Fruit fly (Drosophila melanogaster) whole organism, prepupa: ENCODE results near the gene Edg78E.
A peak's percentile ranks its signal among the peaks of the same experiment; 100 is the strongest.

Experiments
- Blimp-1 ChIP-seq: fragments of 200-800 bp; sonication (Bioruptor generic); optimal IDR thresholded peaks from 3 replicates; lab custom pipeline; 2017; ENCODE audit warnings: missing biosample characterization, missing genetic modification characterization, mild to moderate bottlenecking, moderate library complexity, missing genetic modification reagents
- CG10631 ChIP-seq: fragments of 200-800 bp; sonication (Bioruptor generic); optimal IDR thresholded peaks from 2 replicates; lab custom pipeline; 2016; ENCODE audit warnings: missing biosample characterization, missing genetic modification characterization
- CG10669 ChIP-seq: fragments of 200-800 bp; sonication (Bioruptor generic); optimal IDR thresholded peaks from 3 replicates; lab custom pipeline; 2018; ENCODE audit warnings: missing biosample characterization, mild to moderate bottlenecking, missing genetic modification characterization, moderate library complexity
- CG11762 ChIP-seq: fragments of 200-800 bp; sonication (Bioruptor generic); optimal IDR thresholded peaks from 3 replicates; lab custom pipeline; 2016; ENCODE audit warnings: missing biosample characterization, missing genetic modification characterization; ENCODE audit not compliant: insufficient read depth
- CG11902 ChIP-seq: fragments of 200-800 bp; sonication (Bioruptor generic); optimal IDR thresholded peaks from 3 replicates; lab custom pipeline; 2016; ENCODE audit warnings: missing biosample characterization, missing genetic modification characterization
- CG15336 ChIP-seq: fragments of 200-800 bp; sonication (Bioruptor generic); IDR thresholded peaks from 2 replicates; pipeline ENCODE4 v1.3.6; 2022; ENCODE audit warnings: missing biosample characterization, missing genetic modification characterization
- CG3032 ChIP-seq: fragments of 200-800 bp; optimal IDR thresholded peaks from 2 replicates; lab custom pipeline; 2019; ENCODE audit warnings: missing biosample characterization, mild to moderate bottlenecking, missing genetic modification characterization, moderate library complexity
- CG31627 ChIP-seq: fragments of 200-800 bp; sonication (Bioruptor generic); optimal IDR thresholded peaks from 3 replicates; lab custom pipeline; 2016; ENCODE audit warnings: missing biosample characterization, missing genetic modification characterization
- CG34406 ChIP-seq: fragments of 200-800 bp; sonication (Bioruptor generic); optimal IDR thresholded peaks from 3 replicates; lab custom pipeline; 2016; ENCODE audit warnings: missing biosample characterization, missing genetic modification characterization
- CG6163 ChIP-seq: fragments of 200-800 bp; sonication (Bioruptor generic); IDR thresholded peaks from 3 replicates; pipeline ENCODE4 v1.3.6; 2022; ENCODE audit warnings: missing biosample characterization, missing genetic modification characterization
- CG6276 ChIP-seq: fragments of 200-800 bp; sonication (Bioruptor generic); optimal IDR thresholded peaks from 2 replicates; lab custom pipeline; 2017; ENCODE audit warnings: missing biosample characterization, mild to moderate bottlenecking, missing genetic modification characterization
- CG6854 ChIP-seq: fragments of 200-800 bp; sonication (Bioruptor generic); optimal IDR thresholded peaks from 2 replicates; lab custom pipeline; 2017; ENCODE audit warnings: missing biosample characterization, mild to moderate bottlenecking, missing genetic modification characterization
- CG7368 ChIP-seq: fragments of 200-800 bp; sonication (Bioruptor generic); optimal IDR thresholded peaks from 3 replicates; lab custom pipeline; 2016; ENCODE audit warnings: missing biosample characterization, missing genetic modification characterization
- CG8319 ChIP-seq: fragments of 200-800 bp; sonication (Bioruptor generic); optimal IDR thresholded peaks from 3 replicates; lab custom pipeline; 2016; ENCODE audit warnings: missing biosample characterization, missing genetic modification characterization
- CG8632 ChIP-seq: fragments of 200-800 bp; sonication (Bioruptor generic); optimal IDR thresholded peaks from 3 replicates; lab custom pipeline; 2016; ENCODE audit warnings: missing biosample characterization, missing genetic modification characterization
- CG9139 ChIP-seq: fragments of 200-800 bp; sonication (Bioruptor generic); optimal IDR thresholded peaks from 3 replicates; lab custom pipeline; 2017; ENCODE audit warnings: missing biosample characterization, mild to moderate bottlenecking, missing genetic modification characterization
- Eip78C ChIP-seq: fragments of 200-800 bp; sonication (Bioruptor generic); peaks from one replicate; lab custom pipeline; 2016; ENCODE audit warnings: missing biosample characterization, missing genetic modification characterization
- Ets96B ChIP-seq: fragments of 200-800 bp; optimal IDR thresholded peaks from 2 replicates; lab custom pipeline; 2019; ENCODE audit warnings: missing biosample characterization, mild to moderate bottlenecking, missing genetic modification characterization, moderate library complexity
- Gug ChIP-seq: fragments of 200-800 bp; sonication (Bioruptor generic); IDR thresholded peaks from 2 replicates; pipeline ENCODE4 v1.3.6; 2022; ENCODE audit warnings: missing biosample characterization, missing genetic modification characterization
- Hr38 ChIP-seq: sonication (Bioruptor generic); optimal IDR thresholded peaks from 2 replicates; lab custom pipeline; 2016; ENCODE audit warnings: missing biosample characterization, missing genetic modification characterization
- Hr39 ChIP-seq: fragments of 200-800 bp; sonication (Bioruptor generic); optimal IDR thresholded peaks from 2 replicates; lab custom pipeline; 2016; ENCODE audit warnings: missing biosample characterization, missing genetic modification characterization
- Lpt ChIP-seq: fragments of 200-800 bp; sonication (Bioruptor generic); optimal IDR thresholded peaks from 3 replicates; lab custom pipeline; 2016; ENCODE audit warnings: missing biosample characterization, missing genetic modification characterization
- Met ChIP-seq: fragments of 200-800 bp; sonication (Bioruptor generic); optimal IDR thresholded peaks from 3 replicates; lab custom pipeline; 2016; ENCODE audit warnings: missing biosample characterization, missing genetic modification characterization
- OdsH ChIP-seq: fragments of 200-800 bp; sonication (Bioruptor generic); optimal IDR thresholded peaks from 3 replicates; lab custom pipeline; 2016; ENCODE audit warnings: missing biosample characterization, missing genetic modification characterization
- Smox ChIP-seq: fragments of 200-800 bp; sonication (Bioruptor generic); optimal IDR thresholded peaks from 3 replicates; lab custom pipeline; 2016; ENCODE audit warnings: missing biosample characterization, missing genetic modification characterization
- Sox102F ChIP-seq: fragments of 200-800 bp; sonication (Bioruptor generic); optimal IDR thresholded peaks from 2 replicates; lab custom pipeline; 2016; ENCODE audit warnings: missing biosample characterization, mild to moderate bottlenecking, missing genetic modification characterization
- Sox14 ChIP-seq: fragments of 200-800 bp; sonication (Bioruptor generic); optimal IDR thresholded peaks from 3 replicates; lab custom pipeline; 2016; ENCODE audit warnings: missing biosample characterization, missing genetic modification characterization
- acj6 ChIP-seq: fragments of 200-800 bp; sonication (Bioruptor generic); optimal IDR thresholded peaks from 3 replicates; lab custom pipeline; 2016; ENCODE audit warnings: missing biosample characterization, missing genetic modification characterization
- dac ChIP-seq: fragments of 200-800 bp; sonication (Bioruptor generic); optimal IDR thresholded peaks from 2 replicates; lab custom pipeline; 2017; ENCODE audit warnings: missing biosample characterization, mild to moderate bottlenecking, missing genetic modification characterization
- dsx ChIP-seq: fragments of 200-800 bp; optimal IDR thresholded peaks from 3 replicates; lab custom pipeline; 2019; ENCODE audit warnings: missing biosample characterization, mild to moderate bottlenecking, missing genetic modification characterization, moderate library complexity; ENCODE audit not compliant: poor library complexity, severe bottlenecking
- eg ChIP-seq: fragments of 200-800 bp; sonication (Bioruptor generic); IDR thresholded peaks from 3 replicates; pipeline ENCODE4 v1.3.6; 2022; ENCODE audit warnings: missing biosample characterization, missing genetic modification characterization
- esn ChIP-seq: fragments of 200-800 bp; sonication (Bioruptor generic); optimal IDR thresholded peaks from 2 replicates; lab custom pipeline; 2016; ENCODE audit warnings: missing biosample characterization, mild to moderate bottlenecking, missing genetic modification characterization, moderate library complexity
- fd59A ChIP-seq: fragments of 200-800 bp; sonication (Bioruptor generic); optimal IDR thresholded peaks from 2 replicates; lab custom pipeline; 2017; ENCODE audit warnings: missing biosample characterization, mild to moderate bottlenecking, missing genetic modification characterization, missing genetic modification reagents
- fkh ChIP-seq: fragments of 200-800 bp; sonication (Bioruptor generic); optimal IDR thresholded peaks from 3 replicates; lab custom pipeline; 2017; ENCODE audit warnings: missing biosample characterization, mild to moderate bottlenecking, missing genetic modification characterization, moderate library complexity
- lz ChIP-seq: fragments of 200-800 bp; sonication (Bioruptor generic); optimal IDR thresholded peaks from 3 replicates; lab custom pipeline; 2016; ENCODE audit warnings: missing biosample characterization, missing genetic modification characterization
- pdm3 ChIP-seq: fragments of 200-800 bp; sonication (Bioruptor generic); optimal IDR thresholded peaks from 3 replicates; lab custom pipeline; 2016; ENCODE audit warnings: missing biosample characterization, missing genetic modification characterization
- spab ChIP-seq: fragments of 200-800 bp; sonication (Bioruptor generic); optimal IDR thresholded peaks from 2 replicates; lab custom pipeline; 2017; ENCODE audit warnings: missing biosample characterization, mild to moderate bottlenecking, missing genetic modification characterization, missing genetic modification reagents
- svp ChIP-seq: fragments of 200-800 bp; sonication (Bioruptor generic); peaks from one replicate; lab custom pipeline; 2016; ENCODE audit warnings: missing biosample characterization, missing genetic modification characterization
- topi ChIP-seq: fragments of 200-800 bp; sonication (Bioruptor generic); optimal IDR thresholded peaks from 3 replicates; lab custom pipeline; 2016; ENCODE audit warnings: missing biosample characterization, missing genetic modification characterization
- vri ChIP-seq: fragments of 200-800 bp; sonication (Bioruptor generic); optimal IDR thresholded peaks from 3 replicates; lab custom pipeline; 2016; ENCODE audit warnings: missing biosample characterization, mild to moderate bottlenecking, missing genetic modification characterization

The Edg78E gene

dm6 chr3L:21257731-21258130 lies 39.9 kb downstream of the Edg78E start, which contains the start of gene CG43218:
Gene CG43218, plus strand, starts transcription at chr3L:21258020.
- TF ChIP-seq dsx (GFP tag; lab: Kevin White, UChicago) (peak; percentile 45), Eip78C (GFP tag; lab: Kevin White, UChicago) (peak; percentile 65), Gug (GFP tag; lab: Robert Waterston, UW) (no peak), pdm3 (no peak)

dm6 chr3L:21256062-21257023 lies 41.3 kb downstream of the Edg78E start:
- TF ChIP-seq Sox102F (GFP tag; lab: Kevin White, UChicago): peak; percentile 50
- peak; percentile 15 for TF ChIP-seq CG31627 (GFP tag; lab: Kevin White, UChicago)
- no peak for TF ChIP-seq CG34406 (GFP tag; lab: Kevin White, UChicago)
- no peak for TF ChIP-seq CG7368
- no peak for TF ChIP-seq Lpt (GFP tag; lab: Kevin White, UChicago)
- TF ChIP-seq topi: peak; percentile 56
- peak; percentile 38 for TF ChIP-seq vri (GFP tag; lab: Kevin White, UChicago)
- no peak for TF ChIP-seq CG6163
- TF ChIP-seq spab (GFP tag; lab: Kevin White, UChicago): no peak
- TF ChIP-seq fkh (GFP tag; lab: Kevin White, UChicago): no peak
- no peak for TF ChIP-seq CG11902 (GFP tag; lab: Kevin White, UChicago)
- no peak for TF ChIP-seq CG8632
- TF ChIP-seq esn (GFP tag; lab: Kevin White, UChicago): peak; percentile 51
- no peak for TF ChIP-seq Sox14 (GFP tag; lab: Kevin White, UChicago)
- TF ChIP-seq fd59A (GFP tag; lab: Kevin White, UChicago): no peak
- TF ChIP-seq Blimp-1 (GFP tag; lab: Kevin White, UChicago): peak; percentile 30
- TF ChIP-seq dsx (GFP tag; lab: Kevin White, UChicago): no peak
- TF ChIP-seq Met (GFP tag; lab: Kevin White, UChicago): peak; percentile 57
- TF ChIP-seq CG11762: no peak
- TF ChIP-seq CG10631 (GFP tag; lab: Kevin White, UChicago): no peak
- no peak for TF ChIP-seq Hr38 (GFP tag; lab: Kevin White, UChicago)
- TF ChIP-seq pdm3: no peak
- no peak for TF ChIP-seq eg (GFP tag; lab: Robert Waterston, UW)
- no peak for TF ChIP-seq OdsH (GFP tag; lab: Kevin White, UChicago)
- no peak for TF ChIP-seq CG9139
- TF ChIP-seq CG6854 (GFP tag; lab: Kevin White, UChicago): peak; percentile 13
- TF ChIP-seq Hr39 (GFP tag; lab: Kevin White, UChicago): peak; percentile 22
- peak; percentile 83 for TF ChIP-seq Eip78C (GFP tag; lab: Kevin White, UChicago)
- peak; percentile 20 for TF ChIP-seq lz (GFP tag; lab: Kevin White, UChicago)
- no peak for TF ChIP-seq CG15336 (GFP tag; lab: Robert Waterston, UW)
- TF ChIP-seq CG8319 (GFP tag; lab: Kevin White, UChicago): no peak
- no peak for TF ChIP-seq dac (GFP tag; lab: Kevin White, UChicago)
- TF ChIP-seq acj6 (GFP tag; lab: Kevin White, UChicago): no peak
- TF ChIP-seq Ets96B (tag; lab: Kevin White, UChicago): no peak
- TF ChIP-seq CG6276 (GFP tag; lab: Kevin White, UChicago): no peak
- peak; percentile 75 for TF ChIP-seq svp (GFP tag; lab: Kevin White, UChicago)
- TF ChIP-seq CG3032: no peak
- TF ChIP-seq CG10669: no peak
- peak; percentile 30 for TF ChIP-seq Smox (GFP tag; lab: Kevin White, UChicago)
